Worm (Caenorhabditis elegans) whole organism, L3 larva: ENCODE data around the gene pacl-1.

ENCODE experiments used
- ZK546.5 ChIP-seq: sonication (generic microtip); optimal IDR thresholded peaks from 2 replicates; lab custom pipeline; 2017; ENCODE audit warnings: missing biosample characterization, missing genetic modification characterization
- ama-1 ChIP-seq: fragments of 150-350 bp; optimal IDR thresholded peaks from 2 replicates; lab custom pipeline; 2018
- ceh-9 ChIP-seq: sonication (generic microtip); optimal IDR thresholded peaks from 2 replicates; lab custom pipeline; 2018; ENCODE audit warnings: missing biosample characterization, missing genetic modification characterization
- egl-27 ChIP-seq: sonication (generic microtip); optimal IDR thresholded peaks from 4 replicates; lab custom pipeline; 2017; ENCODE audit warnings: missing biosample characterization, missing genetic modification reagents, missing genetic modification characterization
- elt-2 ChIP-seq: sonication (generic microtip); optimal IDR thresholded peaks from 2 replicates; lab custom pipeline; 2016; ENCODE audit warnings: missing genetic modification reagents, mild to moderate bottlenecking, missing genetic modification characterization, missing compliant biosample characterization
- fos-1 ChIP-seq: fragments of 150-350 bp; optimal IDR thresholded peaks from 2 replicates; lab custom pipeline; 2014; ENCODE audit warnings: missing biosample characterization, missing genetic modification characterization
- mdl-1 ChIP-seq: fragments of 150-350 bp; optimal IDR thresholded peaks from 2 replicates; lab custom pipeline; 2014; ENCODE audit warnings: missing biosample characterization, missing genetic modification characterization
- nhr-11 ChIP-seq: fragments of 150-350 bp; optimal IDR thresholded peaks from 2 replicates; lab custom pipeline; 2014; ENCODE audit warnings: missing biosample characterization, missing genetic modification characterization
- nhr-237 ChIP-seq: fragments of 150-350 bp; optimal IDR thresholded peaks from 2 replicates; lab custom pipeline; 2014; ENCODE audit warnings: missing biosample characterization, missing genetic modification characterization
- nhr-25 ChIP-seq: sonication (generic microtip); optimal IDR thresholded peaks from 2 replicates; lab custom pipeline; 2017; ENCODE audit warnings: missing biosample characterization, missing genetic modification characterization
- pha-4 ChIP-seq: fragments of 150-350 bp; optimal IDR thresholded peaks from 2 replicates; lab custom pipeline; 2014; ENCODE audit warnings: missing biosample characterization, missing genetic modification reagents, missing genetic modification characterization
- pqm-1 ChIP-seq: fragments of 150-350 bp; optimal IDR thresholded peaks from 2 replicates; lab custom pipeline; 2017; ENCODE audit warnings: missing biosample characterization, missing genetic modification characterization, inconsistent platforms
- snpc-4 ChIP-seq: fragments of 150-350 bp; optimal IDR thresholded peaks from 2 replicates; lab custom pipeline; 2014; ENCODE audit warnings: missing biosample characterization, missing genetic modification characterization
- ztf-4 ChIP-seq: fragments of 150-350 bp; optimal IDR thresholded peaks from 2 replicates; lab custom pipeline; 2014; ENCODE audit warnings: missing biosample characterization, missing genetic modification characterization

DNA sequence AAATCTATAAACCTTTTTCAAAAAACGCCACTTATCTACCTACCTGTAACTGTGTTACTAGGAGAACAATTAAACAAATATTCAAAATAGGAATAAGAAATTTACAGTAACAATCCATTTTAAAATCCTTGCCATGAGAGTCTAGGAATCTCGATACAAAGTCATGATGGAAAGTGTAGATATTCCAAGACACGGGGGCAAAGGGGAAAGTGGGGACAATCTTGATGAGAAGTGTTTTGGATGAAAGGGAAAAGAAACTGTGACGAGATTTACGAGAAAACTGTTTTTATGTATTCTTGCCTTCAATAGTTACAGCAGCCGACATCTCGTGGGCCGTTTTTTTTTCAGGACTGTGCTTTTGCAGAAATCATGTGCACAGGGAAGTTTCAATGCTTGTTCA lies 6.9 kb upstream of the pacl-1 start, which contains the start of gene F28G4.2:
- TF ChIP-seq pqm-1 (tag; lab: Kevin White, UChicago) = no peak
- TF ChIP-seq fos-1 = no peak
- TF ChIP-seq ama-1 = no peak
- TF ChIP-seq ztf-4 (tag; lab: Kevin White, UChicago) = no peak
- TF ChIP-seq pha-4 (tag; lab: Kevin White, UChicago) = no peak
- TF ChIP-seq nhr-237 (tag; lab: Kevin White, UChicago) = no peak
- no peak for TF ChIP-seq mdl-1 (tag; lab: Kevin White, UChicago)
- TF ChIP-seq elt-2 (tag; lab: Kevin White, UChicago) = no peak
- TF ChIP-seq ceh-9 = no peak
- TF ChIP-seq nhr-11 = no peak
- TF ChIP-seq nhr-25 = no peak
- no peak for TF ChIP-seq egl-27 (tag; lab: Kevin White, UChicago)
- no peak for TF ChIP-seq ZK546.5 (tag; lab: Kevin White, UChicago)
- TF ChIP-seq snpc-4 (tag; lab: Kevin White, UChicago) = no peak
